Fruit fly (Drosophila melanogaster): ENCODE data around the gene Sec10.
A peak's percentile ranks its signal among the peaks of the same experiment; 100 is the strongest.

Sec10 gene

dm6 chr3R:24143372-24143771 lies 8.7 kb downstream of the Sec10 start:
- TF ChIP-seq CG5204 (GFP tag; optimal IDR thresholded peaks at IDR 0.05) (no peak), CG33017 (tag; optimal IDR thresholded peaks at IDR 0.05) (no peak), CG1620 (GFP tag; optimal IDR thresholded peaks at IDR 0.05) (no peak), Mnt (GFP tag; optimal IDR thresholded peaks at IDR 0.05) (no peak), kay (GFP tag; ENCODE audit: borderline replicate concordance) (no peak), Clk (GFP tag; optimal IDR thresholded peaks at IDR 0.05) (no peak), ovo (GFP tag; optimal IDR thresholded peaks at IDR 0.05) (no peak), Hr96 (GFP tag; optimal IDR thresholded peaks at IDR 0.05) (no peak), toe (GFP tag; optimal IDR thresholded peaks at IDR 0.05) (no peak), Crg-1 (GFP tag; optimal IDR thresholded peaks at IDR 0.05) (no peak), CG7045 (GFP tag; optimal IDR thresholded peaks at IDR 0.05) (no peak), CG14711 (tag; optimal IDR thresholded peaks at IDR 0.05) (no peak), CG7101 (tag; optimal IDR thresholded peaks at IDR 0.05) (no peak), pad (GFP tag; optimal IDR thresholded peaks at IDR 0.05) (no peak)

dm6 chr3R:24143779-24144178 lies 9.1 kb downstream of the Sec10 start:
- TF ChIP-seq CG1620 (GFP tag; optimal IDR thresholded peaks at IDR 0.05) (no peak), ovo (GFP tag; optimal IDR thresholded peaks at IDR 0.05) (no peak), CG7101 (tag; optimal IDR thresholded peaks at IDR 0.05) (no peak), Hr96 (GFP tag; optimal IDR thresholded peaks at IDR 0.05) (no peak), Clk (GFP tag; optimal IDR thresholded peaks at IDR 0.05) (no peak), tj (GFP tag; optimal IDR thresholded peaks at IDR 0.05) (no peak), bab1 (GFP tag; optimal IDR thresholded peaks at IDR 0.05) (no peak), CG12768 (GFP tag; optimal IDR thresholded peaks at IDR 0.05) (no peak), kay (GFP tag; ENCODE audit: borderline replicate concordance) (no peak), CG7045 (GFP tag; optimal IDR thresholded peaks at IDR 0.05) (no peak), CG14711 (tag; optimal IDR thresholded peaks at IDR 0.05) (no peak), pad (GFP tag; optimal IDR thresholded peaks at IDR 0.05) (no peak), CG11617 (GFP tag; optimal IDR thresholded peaks at IDR 0.05) (no peak), Crg-1 (GFP tag; optimal IDR thresholded peaks at IDR 0.05) (no peak), cnc (optimal IDR thresholded peaks at IDR 0.05) (no peak), CG5204 (GFP tag; optimal IDR thresholded peaks at IDR 0.05) (no peak), toe (GFP tag; optimal IDR thresholded peaks at IDR 0.05) (no peak), Mnt (GFP tag; optimal IDR thresholded peaks at IDR 0.05) (no peak)

dm6 chr3R:24144542-24144941 lies 9.9 kb downstream of the Sec10 start:
- TF ChIP-seq cnc (optimal IDR thresholded peaks at IDR 0.05) (no peak), CG7101 (tag; optimal IDR thresholded peaks at IDR 0.05) (no peak), cic (GFP tag; optimal IDR thresholded peaks at IDR 0.05) (no peak), Hr96 (GFP tag; optimal IDR thresholded peaks at IDR 0.05) (no peak), CG14711 (tag; optimal IDR thresholded peaks at IDR 0.05) (no peak), CG11617 (GFP tag; optimal IDR thresholded peaks at IDR 0.05) (no peak), bab1 (GFP tag; optimal IDR thresholded peaks at IDR 0.05) (no peak), pad (GFP tag; optimal IDR thresholded peaks at IDR 0.05) (no peak), toe (GFP tag; optimal IDR thresholded peaks at IDR 0.05) (no peak), Clk (GFP tag; optimal IDR thresholded peaks at IDR 0.05) (no peak), ovo (GFP tag; optimal IDR thresholded peaks at IDR 0.05) (no peak), CG7045 (GFP tag; optimal IDR thresholded peaks at IDR 0.05) (no peak), Mnt (GFP tag; optimal IDR thresholded peaks at IDR 0.05) (no peak), CG33017 (tag; optimal IDR thresholded peaks at IDR 0.05) (no peak), CG5204 (GFP tag; optimal IDR thresholded peaks at IDR 0.05) (no peak), kay (GFP tag; ENCODE audit: borderline replicate concordance) (no peak), tj (GFP tag; optimal IDR thresholded peaks at IDR 0.05) (no peak)

- peak; percentile 22 for TF ChIP-seq CG33017 (tag; optimal IDR thresholded peaks at IDR 0.05)
- peak; percentile 16 for TF ChIP-seq Crg-1 (GFP tag; optimal IDR thresholded peaks at IDR 0.05)
- peak; percentile 31 for TF ChIP-seq bab1 (GFP tag; optimal IDR thresholded peaks at IDR 0.05)
- TF ChIP-seq CG7101 (tag; optimal IDR thresholded peaks at IDR 0.05) = peak; percentile 23
- TF ChIP-seq Mnt (GFP tag; optimal IDR thresholded peaks at IDR 0.05) = peak; percentile 18
- TF ChIP-seq pad (GFP tag; optimal IDR thresholded peaks at IDR 0.05) = peak; percentile 3
- no peak for TF ChIP-seq Hr96 (GFP tag; optimal IDR thresholded peaks at IDR 0.05)
- peak; percentile 66 for TF ChIP-seq CG5204 (GFP tag; optimal IDR thresholded peaks at IDR 0.05)
- peak; percentile 7 for TF ChIP-seq CG1620 (GFP tag; optimal IDR thresholded peaks at IDR 0.05)
- peak; percentile 18 for TF ChIP-seq CG14711 (tag; optimal IDR thresholded peaks at IDR 0.05)
- TF ChIP-seq CG11617 (GFP tag; optimal IDR thresholded peaks at IDR 0.05) = peak; percentile 61
- no peak for TF ChIP-seq tj (GFP tag; optimal IDR thresholded peaks at IDR 0.05)
- peak; percentile 3 for TF ChIP-seq CG12768 (GFP tag; optimal IDR thresholded peaks at IDR 0.05)
- TF ChIP-seq kay (GFP tag; ENCODE audit: borderline replicate concordance) = no peak
- peak; percentile 60 for TF ChIP-seq toe (GFP tag; optimal IDR thresholded peaks at IDR 0.05)
Measured at dm6 chr3R:24148838-24149237, 14.2 kb downstream of the Sec10 start, which contains the start of gene Slimp. TSS of gene Slimp (minus strand) at chr3R:24148967.

- TF ChIP-seq bab1 (GFP tag; optimal IDR thresholded peaks at IDR 0.05) = no peak
- no peak for TF ChIP-seq CG7101 (tag; optimal IDR thresholded peaks at IDR 0.05)
- no peak for TF ChIP-seq Mnt (GFP tag; optimal IDR thresholded peaks at IDR 0.05)
- TF ChIP-seq CG1620 (GFP tag; optimal IDR thresholded peaks at IDR 0.05) = no peak
- TF ChIP-seq CG12768 (GFP tag; optimal IDR thresholded peaks at IDR 0.05) = no peak
- TF ChIP-seq ovo (GFP tag; optimal IDR thresholded peaks at IDR 0.05) = no peak
- TF ChIP-seq CG14711 (tag; optimal IDR thresholded peaks at IDR 0.05) = no peak
- no peak for TF ChIP-seq Clk (GFP tag; optimal IDR thresholded peaks at IDR 0.05)
- no peak for TF ChIP-seq CG7045 (GFP tag; optimal IDR thresholded peaks at IDR 0.05)
- no peak for TF ChIP-seq CG5204 (GFP tag; optimal IDR thresholded peaks at IDR 0.05)
- no peak for TF ChIP-seq cic (GFP tag; optimal IDR thresholded peaks at IDR 0.05)
- TF ChIP-seq Hr96 (GFP tag; optimal IDR thresholded peaks at IDR 0.05) = no peak
- TF ChIP-seq cnc (optimal IDR thresholded peaks at IDR 0.05) = no peak
Measured at dm6 chr3R:24150103-24150502, 15.5 kb downstream of the Sec10 start, which contains the start of gene p38c. TSS of gene p38c (minus strand) at chr3R:24150203.
